Worm (Caenorhabditis elegans) whole organism, L3 larva: Measurements from ENCODE around the gene plc-2.

Experiments
- ZK546.5 ChIP-seq: sonication (generic microtip); optimal IDR thresholded peaks from 2 replicates; lab custom pipeline; 2017; ENCODE audit warnings: missing biosample characterization, missing genetic modification characterization
- ama-1 ChIP-seq: fragments of 150-350 bp; optimal IDR thresholded peaks from 2 replicates; lab custom pipeline; 2018
- fkh-10 ChIP-seq: sonication (generic microtip); optimal IDR thresholded peaks from 2 replicates; lab custom pipeline; 2017; ENCODE audit warnings: missing biosample characterization, missing genetic modification reagents, missing genetic modification characterization
- pqm-1 ChIP-seq: fragments of 150-350 bp; optimal IDR thresholded peaks from 2 replicates; lab custom pipeline; 2017; ENCODE audit warnings: missing biosample characterization, missing genetic modification characterization, inconsistent platforms
- snpc-4 ChIP-seq: fragments of 150-350 bp; optimal IDR thresholded peaks from 2 replicates; lab custom pipeline; 2014; ENCODE audit warnings: missing biosample characterization, missing genetic modification characterization
- tbx-2 ChIP-seq: sonication (generic microtip); optimal IDR thresholded peaks from 2 replicates; lab custom pipeline; 2016; ENCODE audit warnings: mild to moderate bottlenecking, missing genetic modification characterization, missing compliant biosample characterization

DNA sequence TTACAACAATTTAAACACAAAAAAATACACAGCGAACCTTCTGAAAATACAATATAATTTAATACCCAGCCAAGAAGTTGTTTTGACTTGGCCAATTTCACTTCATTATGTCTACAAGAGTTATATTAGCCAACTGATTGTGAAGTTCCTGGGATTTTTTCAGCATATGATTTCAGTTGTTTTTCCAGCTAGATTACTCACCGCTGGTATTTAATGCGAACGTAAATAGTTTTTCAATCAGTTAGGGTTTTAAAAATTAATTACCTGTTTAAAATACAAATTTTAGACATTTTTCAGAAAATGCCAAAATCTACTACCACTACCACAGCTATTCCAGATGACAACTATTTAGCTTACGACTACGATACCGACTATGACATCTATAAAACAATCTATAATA is 33.3 kb downstream of the plc-2 start, which contains the start of gene srw-14:
- TF ChIP-seq tbx-2 (tag; lab: Kevin White, UChicago) (no peak), snpc-4 (tag; lab: Kevin White, UChicago) (no peak), fkh-10 (GFP tag; lab: Kevin White, UChicago) (no peak), pqm-1 (tag; lab: Kevin White, UChicago) (no peak), ZK546.5 (tag; lab: Kevin White, UChicago) (no peak), ama-1 (no peak)
